Fruit fly (Drosophila melanogaster): ENCODE measurements around the gene CG33257.

CG33257 gene

DNA sequence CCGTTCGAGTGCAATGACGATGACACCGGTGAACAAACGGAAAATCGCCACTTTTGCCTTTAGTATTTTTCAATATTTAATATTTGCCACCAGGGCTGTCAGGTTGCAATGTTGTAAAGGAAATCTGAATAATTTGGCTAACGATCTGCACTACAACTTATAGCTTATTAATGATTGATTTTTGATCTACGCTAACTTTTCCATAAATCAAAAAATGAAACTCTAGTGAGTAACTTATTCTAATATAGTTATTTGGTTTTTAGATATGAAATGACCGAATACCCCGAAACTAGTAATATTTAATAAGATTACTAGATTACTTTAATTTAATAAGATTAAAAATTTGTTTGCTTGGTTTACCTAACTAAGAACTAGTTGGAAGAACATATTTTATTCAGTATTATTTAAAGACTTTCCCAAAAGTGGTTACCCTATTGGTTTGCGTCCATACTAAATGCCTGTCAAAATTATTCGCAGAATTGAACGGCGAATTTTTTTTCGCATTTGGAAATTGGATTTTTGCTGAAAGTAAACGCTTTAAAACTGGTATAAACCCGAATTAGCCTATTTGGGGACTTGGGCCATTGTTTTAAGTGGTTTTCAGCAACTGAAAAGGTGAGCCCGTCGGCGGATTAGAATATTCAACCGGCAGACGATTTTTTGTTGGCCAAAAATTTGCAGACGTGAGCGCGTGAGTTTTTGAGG, 39.9 kb downstream of the CG33257 start, which contains the start of the genes Agpat3 and RAF2 (continued):
- TF ChIP-seq CG2712 (tag; optimal IDR thresholded peaks at IDR 0.05), result peak; percentile 59
- TF ChIP-seq CG7357 (GFP tag; IDR thresholded peaks at IDR 0.05), result peak; percentile 68; the same call in 2 of the 3 replicates
- no peak for TF ChIP-seq CG43689 (GFP tag; IDR thresholded peaks at IDR 0.05)
- peak; percentile 46 for TF ChIP-seq Sox102F (GFP tag; optimal IDR thresholded peaks at IDR 0.05)
- peak; percentile 11 for TF ChIP-seq corto (GFP tag; optimal IDR thresholded peaks at IDR 0.05)
- no peak for TF ChIP-seq CG32767 (GFP tag; IDR thresholded peaks at IDR 0.05)
- TF ChIP-seq chm (GFP tag; IDR thresholded peaks at IDR 0.05), result no peak
- TF ChIP-seq sisA (GFP tag; IDR thresholded peaks at IDR 0.05), result peak; percentile 51; the same call in 1 of the 2 replicates
- TF ChIP-seq hkb (optimal IDR thresholded peaks at IDR 0.05), result no peak
- TF ChIP-seq hkb (GFP tag; IDR thresholded peaks at IDR 0.05), result no peak
- no peak for TF ChIP-seq Mad (GFP tag; optimal IDR thresholded peaks at IDR 0.05)
- TF ChIP-seq CG6654 (GFP tag; optimal IDR thresholded peaks at IDR 0.05), result no peak
- peak; percentile 22 for TF ChIP-seq Lhr (GFP tag; optimal IDR thresholded peaks at IDR 0.05)
- no peak for TF ChIP-seq Doc2 (GFP tag; IDR thresholded peaks at IDR 0.05)
- TF ChIP-seq pb (GFP tag; optimal IDR thresholded peaks at IDR 0.05), result no peak
- no peak for TF ChIP-seq kni (GFP tag; optimal IDR thresholded peaks at IDR 0.05)
- no peak for TF ChIP-seq kah (GFP tag; optimal IDR thresholded peaks at IDR 0.05)
- no peak for TF ChIP-seq sna (GFP tag; IDR thresholded peaks at IDR 0.05; ENCODE audit: partially characterized antibody)
- TF ChIP-seq exex (tag; optimal IDR thresholded peaks at IDR 0.05), result no peak
- no peak for TF ChIP-seq CG4617 (GFP tag; optimal IDR thresholded peaks at IDR 0.05; ENCODE audit: borderline replicate concordance)
- TF ChIP-seq CG8765 (GFP tag; IDR thresholded peaks at IDR 0.05), result 0 out of 2 replicates have a peak, but pooled peaks have one; percentile 25
- peak; percentile 58 for TF ChIP-seq CG12659 (GFP tag; optimal IDR thresholded peaks at IDR 0.05)
- TF ChIP-seq NC2α (GFP tag; optimal IDR thresholded peaks at IDR 0.05), result no peak
- peak; percentile 50; the same call in 1 of the 3 replicates for TF ChIP-seq Dbx (GFP tag; IDR thresholded peaks at IDR 0.05)
- no peak for TF ChIP-seq kay (GFP tag; optimal IDR thresholded peaks at IDR 0.05)
- TF ChIP-seq unc-4 (GFP tag; IDR thresholded peaks at IDR 0.05; ENCODE audit: partially characterized antibody), result no peak
- no peak for TF ChIP-seq inv (GFP tag; IDR thresholded peaks at IDR 0.05; ENCODE audit: partially characterized antibody)
- TF ChIP-seq pho (GFP tag; optimal IDR thresholded peaks at IDR 0.05), result no peak
- peak in 1 of 2 experiments; percentile 35 for TF ChIP-seq bsh (GFP tag; optimal IDR thresholded peaks at IDR 0.05)
- TF ChIP-seq ash1 (GFP tag; optimal IDR thresholded peaks at IDR 0.05), result no peak
- TF ChIP-seq CG8924 (tag; optimal IDR thresholded peaks at IDR 0.05), result peak; percentile 58
- no peak for TF ChIP-seq CG3281 (GFP tag; optimal IDR thresholded peaks at IDR 0.05)
- TF ChIP-seq abd-A (tag; optimal IDR thresholded peaks at IDR 0.05), result no peak
- TF ChIP-seq CG7372 (GFP tag; IDR thresholded peaks at IDR 0.05), result no peak
- TF ChIP-seq onecut (GFP tag; IDR thresholded peaks at IDR 0.05), result no peak
- peak in 2 of 3 experiments; percentile 36 to 59 for TF ChIP-seq lola (GFP tag; optimal IDR thresholded peaks at IDR 0.05)
- TF ChIP-seq CG13775 (GFP tag; optimal IDR thresholded peaks at IDR 0.05), result peak; percentile 54
- TF ChIP-seq CG30020 (tag; optimal IDR thresholded peaks at IDR 0.05), result peak; percentile 60
- TF ChIP-seq sima (GFP tag; optimal IDR thresholded peaks at IDR 0.05), result no peak
- no peak for TF ChIP-seq fru (optimal IDR thresholded peaks at IDR 0.05)
- no peak for TF ChIP-seq CG11723 (GFP tag; optimal IDR thresholded peaks at IDR 0.05)
- TF ChIP-seq dysf (GFP tag; IDR thresholded peaks at IDR 0.05), result peak; percentile 56; the same call in 1 of the 3 replicates
- TF ChIP-seq Sox100B (GFP tag; optimal IDR thresholded peaks at IDR 0.05), result peak; percentile 32
- TF ChIP-seq bigmax (GFP tag; optimal IDR thresholded peaks at IDR 0.05), result no peak
- no peak for TF ChIP-seq dm (GFP tag; optimal IDR thresholded peaks at IDR 0.05)
- TF ChIP-seq sc (optimal IDR thresholded peaks at IDR 0.05), result no peak
- no peak for TF ChIP-seq sc (GFP tag; optimal IDR thresholded peaks at IDR 0.05)
- TF ChIP-seq Gug (GFP tag; IDR thresholded peaks at IDR 0.05), result peak; percentile 31; the same call in 1 of the 4 replicates
- TF ChIP-seq Six4 (GFP tag; optimal IDR thresholded peaks at IDR 0.05), result peak; percentile 21
- peak; percentile 53 for TF ChIP-seq Xbp1 (GFP tag; optimal IDR thresholded peaks at IDR 0.05)
